Worm (Caenorhabditis elegans) whole organism, L3 larva: ENCODE measurements around the gene C04E6.8.

Experiments
- R02D3.7 ChIP-seq: fragments of 150-350 bp; optimal IDR thresholded peaks from 2 replicates; lab custom pipeline; 2014; ENCODE audit warnings: missing biosample characterization, missing genetic modification characterization
- ZK546.5 ChIP-seq: sonication (generic microtip); optimal IDR thresholded peaks from 2 replicates; lab custom pipeline; 2017; ENCODE audit warnings: missing biosample characterization, missing genetic modification characterization
- aly-2 ChIP-seq: fragments of 150-350 bp; optimal IDR thresholded peaks from 2 replicates; lab custom pipeline; 2014; ENCODE audit warnings: missing biosample characterization, missing genetic modification characterization
- ama-1 ChIP-seq: fragments of 150-350 bp; optimal IDR thresholded peaks from 2 replicates; lab custom pipeline; 2018
- ceh-16 ChIP-seq: sonication (generic microtip); optimal IDR thresholded peaks from 2 replicates; lab custom pipeline; 2017; ENCODE audit warnings: missing biosample characterization, missing genetic modification characterization
- ceh-28 ChIP-seq: fragments of 150-350 bp; optimal IDR thresholded peaks from 2 replicates; lab custom pipeline; 2014; ENCODE audit warnings: missing biosample characterization, missing genetic modification reagents, missing genetic modification characterization
- ceh-82 ChIP-seq: fragments of 150-350 bp; optimal IDR thresholded peaks from 2 replicates; lab custom pipeline; 2014; ENCODE audit warnings: missing biosample characterization, missing genetic modification characterization
- ceh-9 ChIP-seq: sonication (generic microtip); optimal IDR thresholded peaks from 2 replicates; lab custom pipeline; 2018; ENCODE audit warnings: missing biosample characterization, missing genetic modification characterization
- daf-12 ChIP-seq: fragments of 150-350 bp; optimal IDR thresholded peaks from 2 replicates; lab custom pipeline; 2014; ENCODE audit warnings: missing biosample characterization, missing genetic modification reagents, missing genetic modification characterization
- egl-27 ChIP-seq: sonication (generic microtip); optimal IDR thresholded peaks from 4 replicates; lab custom pipeline; 2017; ENCODE audit warnings: missing biosample characterization, missing genetic modification reagents, missing genetic modification characterization
- egl-5 ChIP-seq: fragments of 150-350 bp; optimal IDR thresholded peaks from 2 replicates; lab custom pipeline; 2017; ENCODE audit warnings: missing biosample characterization, missing genetic modification reagents, missing genetic modification characterization, inconsistent platforms
- elt-1 ChIP-seq: fragments of 150-350 bp; optimal IDR thresholded peaks from 2 replicates; lab custom pipeline; 2014; ENCODE audit warnings: missing biosample characterization, missing genetic modification characterization
- elt-2 ChIP-seq: sonication (generic microtip); optimal IDR thresholded peaks from 2 replicates; lab custom pipeline; 2016; ENCODE audit warnings: missing genetic modification reagents, mild to moderate bottlenecking, missing genetic modification characterization, missing compliant biosample characterization
- elt-3 ChIP-seq, 3 experiments: fragments of 150-350 bp in 1 of 3; sonication (generic microtip) in 2 of 3; optimal IDR thresholded peaks; 2 replicates in 2 of 3; 4 replicates in 1 of 3; lab custom pipeline; 2014 to 2017; ENCODE audit warnings: missing biosample characterization in 3 of 3, missing genetic modification characterization in 3 of 3
- eor-1 ChIP-seq, 2 experiments: fragments of 150-350 bp; optimal IDR thresholded peaks; 2 replicates each; lab custom pipeline; 2014 to 2018; ENCODE audit warnings: missing biosample characterization in 2 of 2, missing genetic modification characterization in 2 of 2
- fkh-10 ChIP-seq: sonication (generic microtip); optimal IDR thresholded peaks from 2 replicates; lab custom pipeline; 2017; ENCODE audit warnings: missing biosample characterization, missing genetic modification reagents, missing genetic modification characterization
- fkh-2 ChIP-seq: fragments of 150-350 bp; optimal IDR thresholded peaks from 2 replicates; lab custom pipeline; 2014; ENCODE audit warnings: missing biosample characterization, missing genetic modification reagents, missing genetic modification characterization
- fos-1 ChIP-seq: fragments of 150-350 bp; optimal IDR thresholded peaks from 2 replicates; lab custom pipeline; 2014; ENCODE audit warnings: missing biosample characterization, missing genetic modification characterization
- hmg-11 ChIP-seq: sonication (generic microtip); optimal IDR thresholded peaks from 2 replicates; lab custom pipeline; 2016; ENCODE audit warnings: missing genetic modification characterization, missing compliant biosample characterization
- jun-1 ChIP-seq: fragments of 150-350 bp; optimal IDR thresholded peaks from 2 replicates; lab custom pipeline; 2014; ENCODE audit warnings: missing biosample characterization, missing genetic modification reagents, missing genetic modification characterization
- lin-15B ChIP-seq: fragments of 150-350 bp; optimal IDR thresholded peaks from 2 replicates; lab custom pipeline; 2014; ENCODE audit warnings: missing biosample characterization, missing genetic modification characterization
- lin-39 ChIP-seq: fragments of 150-350 bp; optimal IDR thresholded peaks from 2 replicates; lab custom pipeline; 2018; ENCODE audit warnings: missing biosample characterization, missing genetic modification reagents, missing genetic modification characterization
- lsy-12 ChIP-seq: sonication (generic microtip); optimal IDR thresholded peaks from 2 replicates; lab custom pipeline; 2016; ENCODE audit warnings: mild to moderate bottlenecking, missing genetic modification characterization, missing compliant biosample characterization
- mdl-1 ChIP-seq: fragments of 150-350 bp; optimal IDR thresholded peaks from 2 replicates; lab custom pipeline; 2014; ENCODE audit warnings: missing biosample characterization, missing genetic modification characterization
- mml-1 ChIP-seq: fragments of 150-350 bp; sonication (generic microtip); optimal IDR thresholded peaks from 3 replicates; lab custom pipeline; 2014; ENCODE audit warnings: missing biosample characterization, missing genetic modification characterization
- nfya-1 ChIP-seq: sonication (generic microtip); optimal IDR thresholded peaks from 2 replicates; lab custom pipeline; 2017; ENCODE audit warnings: missing genetic modification characterization, mild to moderate bottlenecking, missing compliant biosample characterization, antibody characterized with exemption, moderate library complexity; ENCODE audit not compliant: insufficient read depth
- nhr-11 ChIP-seq: fragments of 150-350 bp; optimal IDR thresholded peaks from 2 replicates; lab custom pipeline; 2014; ENCODE audit warnings: missing biosample characterization, missing genetic modification characterization
- nhr-12 ChIP-seq: fragments of 150-350 bp; optimal IDR thresholded peaks from 2 replicates; lab custom pipeline; 2014; ENCODE audit warnings: missing biosample characterization, missing genetic modification characterization
- nhr-23 ChIP-seq: fragments of 150-350 bp; optimal IDR thresholded peaks from 2 replicates; lab custom pipeline; 2014; ENCODE audit warnings: missing biosample characterization, missing genetic modification reagents, missing genetic modification characterization
- nhr-237 ChIP-seq: fragments of 150-350 bp; optimal IDR thresholded peaks from 2 replicates; lab custom pipeline; 2014; ENCODE audit warnings: missing biosample characterization, missing genetic modification characterization
- nhr-25 ChIP-seq: sonication (generic microtip); optimal IDR thresholded peaks from 2 replicates; lab custom pipeline; 2017; ENCODE audit warnings: missing biosample characterization, missing genetic modification characterization
- nhr-28 ChIP-seq: fragments of 150-350 bp; optimal IDR thresholded peaks from 2 replicates; lab custom pipeline; 2014; ENCODE audit warnings: missing biosample characterization, missing genetic modification characterization
- nhr-43 ChIP-seq: sonication (generic microtip); optimal IDR thresholded peaks from 2 replicates; lab custom pipeline; 2016; ENCODE audit warnings: mild to moderate bottlenecking, missing genetic modification characterization, missing compliant biosample characterization; ENCODE audit not compliant: poor library complexity, severe bottlenecking
- nhr-67 ChIP-seq: fragments of 150-350 bp; optimal IDR thresholded peaks from 2 replicates; lab custom pipeline; 2014; ENCODE audit warnings: missing biosample characterization, missing genetic modification characterization
- nhr-76 ChIP-seq: fragments of 150-350 bp; sonication (generic microtip); optimal IDR thresholded peaks from 5 replicates; lab custom pipeline; 2014; ENCODE audit warnings: missing biosample characterization, missing genetic modification characterization
- nhr-77 ChIP-seq: fragments of 150-350 bp; optimal IDR thresholded peaks from 2 replicates; lab custom pipeline; 2014; ENCODE audit warnings: missing biosample characterization, missing genetic modification characterization
- pha-4 ChIP-seq: fragments of 150-350 bp; optimal IDR thresholded peaks from 2 replicates; lab custom pipeline; 2014; ENCODE audit warnings: missing biosample characterization, missing genetic modification reagents, missing genetic modification characterization
- pqm-1 ChIP-seq: fragments of 150-350 bp; optimal IDR thresholded peaks from 2 replicates; lab custom pipeline; 2017; ENCODE audit warnings: missing biosample characterization, missing genetic modification characterization, inconsistent platforms
- sea-2 ChIP-seq: fragments of 150-350 bp; sonication (generic microtip); optimal IDR thresholded peaks from 4 replicates; lab custom pipeline; 2014; ENCODE audit warnings: missing biosample characterization, missing genetic modification reagents, missing genetic modification characterization
- skn-1 ChIP-seq: fragments of 150-350 bp; optimal IDR thresholded peaks from 2 replicates; lab custom pipeline; 2014; ENCODE audit warnings: missing biosample characterization, missing genetic modification characterization
- snpc-4 ChIP-seq: fragments of 150-350 bp; optimal IDR thresholded peaks from 2 replicates; lab custom pipeline; 2014; ENCODE audit warnings: missing biosample characterization, missing genetic modification characterization
- tbx-2 ChIP-seq: sonication (generic microtip); optimal IDR thresholded peaks from 2 replicates; lab custom pipeline; 2016; ENCODE audit warnings: mild to moderate bottlenecking, missing genetic modification characterization, missing compliant biosample characterization
- unc-39 ChIP-seq: sonication (generic microtip); optimal IDR thresholded peaks from 4 replicates; lab custom pipeline; 2017; ENCODE audit warnings: missing biosample characterization, missing genetic modification characterization
- unc-62 ChIP-seq: fragments of 150-350 bp; sonication (generic microtip); optimal IDR thresholded peaks from 4 replicates; lab custom pipeline; 2014; ENCODE audit warnings: missing biosample characterization, missing genetic modification reagents, missing genetic modification characterization
- zag-1 ChIP-seq: fragments of 150-350 bp; optimal IDR thresholded peaks from 2 replicates; lab custom pipeline; 2014; ENCODE audit warnings: missing biosample characterization, missing genetic modification characterization
- ztf-11 ChIP-seq: fragments of 150-350 bp; optimal IDR thresholded peaks from 2 replicates; lab custom pipeline; 2014; ENCODE audit warnings: missing biosample characterization, missing genetic modification characterization
- ztf-4 ChIP-seq: fragments of 150-350 bp; optimal IDR thresholded peaks from 2 replicates; lab custom pipeline; 2014; ENCODE audit warnings: missing biosample characterization, missing genetic modification characterization

The C04E6.8 gene

ce11 chrV:5845162-5845561 is 38.5 kb downstream of the C04E6.8 start:
- TF ChIP-seq ztf-4 (tag; lab: Kevin White, UChicago), result no peak
- TF ChIP-seq tbx-2, result no peak
- peak; percentile 19 for TF ChIP-seq snpc-4
- no peak for TF ChIP-seq nhr-28 (tag; lab: Kevin White, UChicago)
- TF ChIP-seq daf-12 (tag; lab: Kevin White, UChicago), result no peak
- no peak for TF ChIP-seq R02D3.7 (tag; lab: Kevin White, UChicago)
- no peak for TF ChIP-seq elt-1 (tag; lab: Kevin White, UChicago)
- no peak for TF ChIP-seq ceh-28
- no peak for TF ChIP-seq lin-15B (tag; lab: Kevin White, UChicago)
- peak; percentile 11 for TF ChIP-seq nhr-23 (tag; lab: Kevin White, UChicago)
- TF ChIP-seq ama-1 (lab: Kevin White, UChicago), result no peak
- TF ChIP-seq lsy-12 (tag; lab: Kevin White, UChicago), result peak; percentile 13
- peak; percentile 14 for TF ChIP-seq nhr-25 (tag; lab: Kevin White, UChicago)
- no peak for TF ChIP-seq skn-1
- TF ChIP-seq nfya-1, result no peak
- no peak for TF ChIP-seq hmg-11 (tag; lab: Kevin White, UChicago)
- no peak for TF ChIP-seq ztf-11 (tag; lab: Kevin White, UChicago)
- TF ChIP-seq mml-1 (tag; lab: Kevin White, UChicago), result no peak
- no peak for TF ChIP-seq nhr-12 (tag; lab: Kevin White, UChicago)
- TF ChIP-seq unc-39 (tag; lab: Kevin White, UChicago), result no peak
- TF ChIP-seq, all 47 proteins: peak for 4

DNA sequence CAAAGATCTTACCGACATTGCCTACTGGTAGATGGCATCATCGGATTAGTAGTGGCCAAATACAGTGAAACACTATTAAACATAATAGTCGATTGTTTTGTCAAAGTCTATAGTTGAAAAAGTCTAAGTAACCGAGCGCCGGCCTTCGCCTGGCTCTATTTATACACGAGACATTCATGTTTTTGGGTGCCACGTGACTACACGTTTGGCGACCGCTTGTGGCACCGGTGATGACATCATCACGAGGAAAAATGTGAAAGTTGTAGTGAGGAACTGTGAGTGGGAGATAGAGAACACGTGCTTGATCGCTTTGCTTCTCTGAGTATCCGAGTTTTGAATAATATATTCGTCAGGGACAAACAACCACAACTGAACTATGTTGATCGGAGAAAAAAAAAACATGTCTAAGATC is 39.3 kb downstream of the C04E6.8 start:
- TF ChIP-seq fkh-2 (tag; lab: Kevin White, UChicago), result no peak
- TF ChIP-seq nhr-28 (tag; lab: Kevin White, UChicago), result no peak
- TF ChIP-seq nhr-77 (tag; lab: Kevin White, UChicago), result no peak
- no peak for TF ChIP-seq eor-1 (tag; optimal IDR thresholded peaks at IDR 0.05; lab: Kevin White, UChicago)
- TF ChIP-seq nfya-1, result peak; percentile 72
- TF ChIP-seq tbx-2, result peak; percentile 14
- no peak for TF ChIP-seq fos-1
- TF ChIP-seq unc-39 (tag; lab: Kevin White, UChicago), result no peak
- TF ChIP-seq pha-4, result peak; percentile 84
- TF ChIP-seq jun-1 (tag; lab: Kevin White, UChicago), result peak; percentile 86
- peak; percentile 80 for TF ChIP-seq ztf-4 (tag; lab: Kevin White, UChicago)
- TF ChIP-seq nhr-67 (tag; lab: Kevin White, UChicago), result no peak
- TF ChIP-seq R02D3.7 (tag; lab: Kevin White, UChicago), result no peak
- no peak for TF ChIP-seq lin-39 (tag; lab: Kevin White, UChicago)
- TF ChIP-seq elt-3 (tag; optimal IDR thresholded peaks at IDR 0.05; lab: Kevin White, UChicago), result no peak
- no peak for TF ChIP-seq unc-62 (GFP tag; lab: Kevin White, UChicago)
- TF ChIP-seq ceh-28, result no peak
- peak; percentile 97 for TF ChIP-seq nhr-25 (tag; lab: Kevin White, UChicago)
- TF ChIP-seq elt-2 (tag; lab: Kevin White, UChicago), result peak; percentile 47
- TF ChIP-seq zag-1, result no peak
- peak; percentile 70 for TF ChIP-seq egl-5 (tag; lab: Kevin White, UChicago)
- TF ChIP-seq elt-1 (tag; lab: Kevin White, UChicago), result peak; percentile 42
- peak; percentile 63 for TF ChIP-seq ama-1 (lab: Kevin White, UChicago)
- peak; percentile 93 for TF ChIP-seq nhr-43 (tag; lab: Kevin White, UChicago)
- no peak for TF ChIP-seq ZK546.5 (tag; lab: Kevin White, UChicago)
- no peak for TF ChIP-seq lsy-12 (tag; lab: Kevin White, UChicago)
- no peak for TF ChIP-seq lin-15B (tag; lab: Kevin White, UChicago)
- TF ChIP-seq mml-1 (tag; lab: Kevin White, UChicago), result peak; percentile 2
- TF ChIP-seq pqm-1 (tag; lab: Kevin White, UChicago), result peak; percentile 67
- TF ChIP-seq ztf-11 (tag; lab: Kevin White, UChicago), result no peak
- TF ChIP-seq snpc-4, result no peak
- no peak for TF ChIP-seq ceh-9 (tag; lab: Kevin White, UChicago)
- TF ChIP-seq nhr-11 (tag; lab: Kevin White, UChicago), result no peak
- no peak for TF ChIP-seq ceh-16 (tag; lab: Kevin White, UChicago)
- no peak for TF ChIP-seq sea-2 (GFP tag; lab: Kevin White, UChicago)
- no peak for TF ChIP-seq egl-27
- no peak for TF ChIP-seq nhr-76 (tag; lab: Kevin White, UChicago)
- TF ChIP-seq nhr-237 (tag; lab: Kevin White, UChicago), result no peak
- TF ChIP-seq aly-2 (tag; lab: Kevin White, UChicago), result no peak
- no peak for TF ChIP-seq fkh-10 (GFP tag; lab: Kevin White, UChicago)
- peak; percentile 67 for TF ChIP-seq mdl-1 (tag; lab: Kevin White, UChicago)
- TF ChIP-seq daf-12 (tag; lab: Kevin White, UChicago), result no peak
- no peak for TF ChIP-seq skn-1
- no peak for TF ChIP-seq hmg-11 (tag; lab: Kevin White, UChicago)
- TF ChIP-seq nhr-23 (tag; lab: Kevin White, UChicago), result peak; percentile 82
- TF ChIP-seq ceh-82 (tag; lab: Kevin White, UChicago), result no peak
- no peak for TF ChIP-seq nhr-12 (tag; lab: Kevin White, UChicago)
- TF ChIP-seq, all 47 proteins: peak for 15
